Fruit fly (Drosophila melanogaster) whole organism, wandering third instar larva: ENCODE measurements around the gene Ldaf1.
A peak's percentile ranks its signal among the peaks of the same experiment; 100 is the strongest.

Experiments
- CG9705 ChIP-seq: fragments of 200-800 bp; sonication (Bioruptor generic); optimal IDR thresholded peaks from 2 replicates; lab custom pipeline; 2018; ENCODE audit warnings: missing biosample characterization, mild to moderate bottlenecking, missing genetic modification characterization
- Rel ChIP-seq, 2 experiments: fragments of 200-800 bp; sonication (Bioruptor generic) in 1 of 2; optimal IDR thresholded peaks; 2 replicates in 1 of 2; 3 replicates in 1 of 2; lab custom pipeline; 2016 to 2019; ENCODE audit warnings: mild to moderate bottlenecking in 2 of 2, missing biosample characterization in 2 of 2, missing genetic modification characterization in 2 of 2, moderate library complexity in 1 of 2
- dmrt93B ChIP-seq: fragments of 200-800 bp; sonication (Bioruptor generic); optimal IDR thresholded peaks from 2 replicates; lab custom pipeline; 2018; ENCODE audit warnings: missing biosample characterization, mild to moderate bottlenecking, missing genetic modification characterization
- lola ChIP-seq: fragments of >200 bp; optimal IDR thresholded peaks from 2 replicates; lab custom pipeline; 2017; ENCODE audit warnings: missing biosample characterization, missing genetic modification characterization
- sage ChIP-seq: fragments of 200-800 bp; sonication (Bioruptor generic); optimal IDR thresholded peaks from 2 replicates; lab custom pipeline; 2016; ENCODE audit warnings: missing biosample characterization, mild to moderate bottlenecking, missing genetic modification characterization

dm6 chrX:1889926-1890325 lies 11.8 kb downstream of the Ldaf1 start, which contains the start of the genes trr and mRpL16:
- TF ChIP-seq lola (GFP tag; lab: Kevin White, UChicago) (no peak), Rel (GFP tag; optimal IDR thresholded peaks at IDR 0.05; lab: Kevin White, UChicago) (no peak), Rel (tag; optimal IDR thresholded peaks at IDR 0.05; lab: Kevin White, UChicago) (peak; percentile 52), sage (GFP tag; lab: Kevin White, UChicago) (no peak), CG9705 (peak; percentile 33), dmrt93B (GFP tag; lab: Kevin White, UChicago) (no peak)
